Fruit fly (Drosophila melanogaster): ENCODE data around the gene AP-1-2beta.

DNA sequence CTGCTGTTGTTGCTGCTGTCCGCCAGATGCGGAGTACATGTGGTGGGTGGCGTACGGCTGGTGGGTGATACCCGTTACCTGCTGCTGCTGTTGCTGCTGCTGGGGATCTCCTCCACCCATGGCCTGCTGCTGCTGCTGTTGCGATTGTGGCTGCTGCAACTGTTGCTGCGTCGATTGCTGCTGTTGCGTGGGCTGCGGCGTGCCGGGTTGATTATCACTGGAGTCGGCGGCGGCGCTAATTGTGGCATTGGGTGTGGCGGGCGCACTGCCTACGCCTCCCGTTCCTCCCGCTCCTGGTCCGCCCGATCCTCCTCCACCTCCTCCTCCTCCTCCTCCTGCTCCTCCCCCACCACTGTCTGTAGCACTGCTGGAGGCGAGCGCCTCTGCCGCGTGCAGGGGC, 51.1 kb downstream of the AP-1-2beta start:
- no peak for TF ChIP-seq Hr39 (GFP tag; optimal IDR thresholded peaks at IDR 0.05)
- TF ChIP-seq achi (GFP tag; optimal IDR thresholded peaks at IDR 0.05) = no peak

Measured in whole organism, prepupa.